Fruit fly (Drosophila melanogaster) whole organism, embryonic: Measurements from ENCODE around the gene cold.

Experiments used
- ATbp ChIP-seq: fragments of 200-800 bp; sonication (Bioruptor generic); optimal IDR thresholded peaks from 2 replicates; lab custom pipeline; 2017; ENCODE audit warnings: missing biosample characterization, mild to moderate bottlenecking, missing genetic modification characterization, missing genetic modification reagents
- Bgb ChIP-seq: fragments of 200-800 bp; sonication (Bioruptor generic); IDR thresholded peaks from 2 replicates; pipeline ENCODE4 v1.3.6; 2022; ENCODE audit warnings: missing biosample characterization, missing genetic modification characterization; ENCODE audit not compliant: partially characterized antibody
- C15 ChIP-seq: fragments of 200-800 bp; sonication (Bioruptor generic); IDR thresholded peaks from 3 replicates; pipeline ENCODE4 v1.3.6; 2022; ENCODE audit warnings: missing biosample characterization, missing genetic modification characterization
- CG14014 ChIP-seq: fragments of 200-800 bp; sonication (Bioruptor generic); IDR thresholded peaks from 2 replicates; pipeline ENCODE4 v1.3.6; 2022; ENCODE audit warnings: missing biosample characterization, missing genetic modification characterization
- CG15269 ChIP-seq: fragments of 200-800 bp; sonication (Bioruptor generic); optimal IDR thresholded peaks from 2 replicates; lab custom pipeline; 2018; ENCODE audit warnings: missing biosample characterization, mild to moderate bottlenecking, missing genetic modification characterization, moderate library complexity
- CG16813 ChIP-seq: fragments of 200-800 bp; sonication (Bioruptor generic); IDR thresholded peaks from 3 replicates; pipeline ENCODE4 v1.3.6; 2022; ENCODE audit warnings: missing biosample characterization, missing genetic modification characterization; ENCODE audit not compliant: partially characterized antibody
- CG18619 ChIP-seq: fragments of 200-800 bp; sonication (Bioruptor generic); optimal IDR thresholded peaks from 3 replicates; lab custom pipeline; 2017; ENCODE audit warnings: missing biosample characterization, mild to moderate bottlenecking, missing genetic modification characterization
- CG2889 ChIP-seq: fragments of 200-800 bp; sonication (Bioruptor generic); IDR thresholded peaks from 3 replicates; pipeline ENCODE4 v1.3.6; 2022; ENCODE audit warnings: missing biosample characterization, missing genetic modification characterization
- CG31224 ChIP-seq: fragments of 200-800 bp; sonication (Bioruptor generic); IDR thresholded peaks from 2 replicates; pipeline ENCODE4 v1.3.6; 2022; ENCODE audit warnings: missing biosample characterization, missing genetic modification characterization
- CG34224 ChIP-seq: fragments of 200-800 bp; sonication (Bioruptor generic); IDR thresholded peaks from 3 replicates; pipeline ENCODE4 v1.3.6; 2022; ENCODE audit warnings: missing biosample characterization, missing genetic modification characterization; ENCODE audit not compliant: partially characterized antibody
- CG4820 ChIP-seq: fragments of 200-800 bp; sonication (Bioruptor generic); optimal IDR thresholded peaks from 3 replicates; lab custom pipeline; 2016; ENCODE audit warnings: missing biosample characterization, missing genetic modification characterization
- CG4854 ChIP-seq: fragments of 200-800 bp; sonication (Bioruptor generic); optimal IDR thresholded peaks from 2 replicates; lab custom pipeline; 2016; ENCODE audit warnings: missing biosample characterization, missing genetic modification characterization, inconsistent platforms
- CG6683 ChIP-seq: fragments of 200-800 bp; sonication (Bioruptor generic); optimal IDR thresholded peaks from 2 replicates; lab custom pipeline; 2017; ENCODE audit warnings: missing biosample characterization, mild to moderate bottlenecking, missing genetic modification characterization, missing genetic modification reagents
- CG6689 ChIP-seq: fragments of 200-800 bp; sonication (Bioruptor generic); IDR thresholded peaks from 2 replicates; pipeline ENCODE4 v1.3.6; 2022; ENCODE audit warnings: missing biosample characterization, missing genetic modification characterization
- CG6813 ChIP-seq: fragments of 200-800 bp; sonication (Bioruptor generic); optimal IDR thresholded peaks from 2 replicates; lab custom pipeline; 2017; ENCODE audit warnings: missing biosample characterization, missing genetic modification characterization, mild to moderate bottlenecking, moderate library complexity, missing genetic modification reagents
- CG7357 ChIP-seq: fragments of 200-800 bp; sonication (Bioruptor generic); IDR thresholded peaks from 3 replicates; pipeline ENCODE4 v1.3.6; 2022; ENCODE audit warnings: missing biosample characterization, missing genetic modification characterization
- CG7745 ChIP-seq: fragments of 200-800 bp; sonication (Bioruptor generic); optimal IDR thresholded peaks from 2 replicates; lab custom pipeline; 2018; ENCODE audit warnings: missing biosample characterization, mild to moderate bottlenecking, missing genetic modification characterization, moderate library complexity
- CG8089 ChIP-seq: fragments of 200-800 bp; sonication (Bioruptor generic); optimal IDR thresholded peaks from 3 replicates; lab custom pipeline; 2016; ENCODE audit warnings: missing biosample characterization, missing genetic modification characterization
- CG8290 ChIP-seq, 3 experiments: fragments of 200-800 bp; sonication (Bioruptor generic); optimal IDR thresholded peaks; 2 replicates each; lab custom pipeline; 2016 to 2019; ENCODE audit warnings: missing biosample characterization in 3 of 3, missing genetic modification characterization in 3 of 3, mild to moderate bottlenecking in 2 of 3, moderate library complexity in 1 of 3
- CG9876 ChIP-seq: fragments of 200-800 bp; sonication (Bioruptor generic); optimal IDR thresholded peaks from 2 replicates; lab custom pipeline; 2016; ENCODE audit warnings: missing biosample characterization, missing genetic modification characterization
- Fer2 ChIP-seq: fragments of 200-800 bp; sonication (Bioruptor generic); optimal IDR thresholded peaks from 2 replicates; lab custom pipeline; 2018; ENCODE audit warnings: missing biosample characterization, mild to moderate bottlenecking, missing genetic modification characterization, moderate library complexity
- GATAe ChIP-seq: fragments of 200-800 bp; sonication (Bioruptor generic); conservative IDR thresholded peaks from 2 replicates; pipeline ENCODE4 v1.3.6; 2022; ENCODE audit warnings: missing biosample characterization, missing genetic modification characterization
- Gug ChIP-seq: fragments of 200-800 bp; sonication (Bioruptor generic); IDR thresholded peaks from 4 replicates; pipeline ENCODE4 v1.3.6; 2022; ENCODE audit warnings: missing biosample characterization, missing genetic modification characterization
- Mad ChIP-seq: fragments of 200-800 bp; sonication (Bioruptor generic); optimal IDR thresholded peaks from 2 replicates; lab custom pipeline; 2016; ENCODE audit warnings: missing biosample characterization, missing genetic modification characterization
- Med ChIP-seq: fragments of 200-800 bp; sonication (Bioruptor generic); peaks from one replicate; lab custom pipeline; 2016; ENCODE audit warnings: missing biosample characterization, missing genetic modification characterization, mild to moderate bottlenecking, inconsistent platforms, moderate library complexity
- NK7.1 ChIP-seq: fragments of 200-800 bp; sonication (Bioruptor generic); optimal IDR thresholded peaks from 3 replicates; lab custom pipeline; 2016; ENCODE audit warnings: missing biosample characterization, missing genetic modification characterization
- Oaz ChIP-seq: fragments of 200-800 bp; sonication (Bioruptor generic); IDR thresholded peaks from 2 replicates; pipeline ENCODE4 v1.3.6; 2022; ENCODE audit warnings: missing biosample characterization, missing genetic modification characterization
- Pdp1 ChIP-seq, 2 experiments: fragments of 200-800 bp; sonication (Bioruptor generic); optimal IDR thresholded peaks; 3 replicates each; lab custom pipeline; 2016; ENCODE audit warnings: missing biosample characterization in 2 of 2, missing genetic modification characterization in 2 of 2, mild to moderate bottlenecking in 1 of 2, moderate library complexity in 1 of 2
- Side ChIP-seq: fragments of 200-800 bp; sonication (Bioruptor generic); optimal IDR thresholded peaks from 2 replicates; lab custom pipeline; 2016; ENCODE audit warnings: missing biosample characterization, missing genetic modification characterization
- Usf ChIP-seq: fragments of 200-800 bp; sonication (Bioruptor generic); optimal IDR thresholded peaks from 2 replicates; lab custom pipeline; 2017; ENCODE audit warnings: missing genotype, missing biosample characterization, missing genetic modification characterization
- amos ChIP-seq: fragments of 200-800 bp; sonication (Bioruptor generic); IDR thresholded peaks from 2 replicates; pipeline ENCODE4 v1.3.6; 2022; ENCODE audit warnings: missing biosample characterization, missing genetic modification characterization; ENCODE audit not compliant: partially characterized antibody
- ap ChIP-seq: fragments of 200-800 bp; sonication (Bioruptor generic); IDR thresholded peaks from 2 replicates; pipeline ENCODE4 v1.3.6; 2022; ENCODE audit warnings: missing biosample characterization, missing genetic modification characterization
- ase ChIP-seq: fragments of 200-800 bp; sonication (Bioruptor generic); IDR thresholded peaks from 3 replicates; pipeline ENCODE4 v1.3.6; 2022; ENCODE audit warnings: missing biosample characterization, missing genetic modification characterization
- bab2 ChIP-seq: fragments of 200-800 bp; sonication (Bioruptor generic); optimal IDR thresholded peaks from 2 replicates; lab custom pipeline; 2016; ENCODE audit warnings: missing biosample characterization, missing genetic modification characterization
- br ChIP-seq: fragments of >200 bp; optimal IDR thresholded peaks from 2 replicates; lab custom pipeline; 2017
- cg ChIP-seq: fragments of 200-800 bp; sonication (Bioruptor generic); optimal IDR thresholded peaks from 3 replicates; lab custom pipeline; 2019; ENCODE audit warnings: missing biosample characterization, mild to moderate bottlenecking, missing genetic modification characterization, moderate library complexity
- chn ChIP-seq: fragments of 200-800 bp; sonication (Bioruptor generic); optimal IDR thresholded peaks from 2 replicates; lab custom pipeline; 2016; ENCODE audit warnings: missing biosample characterization, missing genetic modification characterization
- cwo ChIP-seq: fragments of 200-800 bp; sonication (Bioruptor generic); optimal IDR thresholded peaks from 3 replicates; lab custom pipeline; 2017; ENCODE audit warnings: missing biosample characterization, missing genetic modification characterization, mild to moderate bottlenecking, moderate library complexity, missing genetic modification reagents
- gcm2 ChIP-seq: fragments of 200-800 bp; sonication (Bioruptor generic); optimal IDR thresholded peaks from 2 replicates; lab custom pipeline; 2016; ENCODE audit warnings: missing biosample characterization, missing genetic modification characterization
- gfzf ChIP-seq: fragments of 200-800 bp; sonication (Bioruptor generic); optimal IDR thresholded peaks from 2 replicates; lab custom pipeline; 2016; ENCODE audit warnings: missing biosample characterization, mild to moderate bottlenecking, missing genetic modification characterization, moderate library complexity
- gsb ChIP-seq: fragments of 200-800 bp; sonication (Bioruptor generic); IDR thresholded peaks from 2 replicates; pipeline ENCODE4 v1.3.6; 2022; ENCODE audit warnings: missing biosample characterization, missing genetic modification characterization
- hbn ChIP-seq: fragments of 200-800 bp; sonication (Bioruptor generic); IDR thresholded peaks from 2 replicates; pipeline ENCODE4 v1.3.6; 2022; ENCODE audit warnings: missing biosample characterization, missing genetic modification characterization; ENCODE audit not compliant: partially characterized antibody
- jing ChIP-seq: fragments of 200-800 bp; sonication (Bioruptor generic); optimal IDR thresholded peaks from 2 replicates; lab custom pipeline; 2018; ENCODE audit warnings: missing biosample characterization, mild to moderate bottlenecking, missing genetic modification characterization
- kay ChIP-seq: fragments of 200-800 bp; sonication (Bioruptor generic); optimal IDR thresholded peaks from 2 replicates; lab custom pipeline; 2016; ENCODE audit warnings: missing biosample characterization, missing genetic modification characterization
- lab ChIP-seq: fragments of 200-800 bp; sonication (Bioruptor generic); optimal IDR thresholded peaks from 3 replicates; lab custom pipeline; 2017; ENCODE audit warnings: missing biosample characterization, missing genetic modification characterization, mild to moderate bottlenecking, moderate library complexity, missing genetic modification reagents
- prd ChIP-seq, 3 experiments: fragments of >200 bp in 2 of 3; fragments of 200-800 bp in 1 of 3; sonication (Bioruptor generic) in 1 of 3; optimal IDR thresholded peaks in 2 of 3; IDR thresholded peaks in 1 of 3; 2 replicates in 2 of 3; 3 replicates in 1 of 3; pipeline versions ENCODE4 v1.3.6 to Lab custom; 2017 to 2022; ENCODE audit warnings: missing biosample characterization in 1 of 3, missing genetic modification characterization in 1 of 3
- tup ChIP-seq: fragments of 200-800 bp; sonication (Bioruptor generic); optimal IDR thresholded peaks from 2 replicates; lab custom pipeline; 2016; ENCODE audit warnings: missing biosample characterization, mild to moderate bottlenecking, missing genetic modification characterization, moderate library complexity
- unc-4 ChIP-seq: fragments of 200-800 bp; sonication (Bioruptor generic); IDR thresholded peaks from 2 replicates; pipeline ENCODE4 v1.3.6; 2022; ENCODE audit warnings: missing biosample characterization, missing genetic modification characterization; ENCODE audit not compliant: partially characterized antibody
- vfl ChIP-seq: fragments of 200-800 bp; sonication (Bioruptor generic); optimal IDR thresholded peaks from 2 replicates; lab custom pipeline; 2016; ENCODE audit warnings: missing biosample characterization, missing genetic modification characterization
- wdn ChIP-seq: fragments of 200-800 bp; sonication (Bioruptor generic); IDR thresholded peaks from 2 replicates; pipeline ENCODE4 v1.3.6; 2022; ENCODE audit warnings: missing biosample characterization, missing genetic modification characterization

Gene cold

dm6 chr2L:552432-552929, 21.6 kb upstream of the cold start, which contains the start of gene Ets21C (continued):
- no peak for TF ChIP-seq Pdp1 (GFP tag; optimal IDR thresholded peaks at IDR 0.05; lab: Kevin White, UChicago)
- no peak for TF ChIP-seq amos
- no peak for TF ChIP-seq gcm2
- no peak for TF ChIP-seq CG18619 (GFP tag; lab: Kevin White, UChicago)
- TF ChIP-seq ase (GFP tag; lab: Robert Waterston, UW), result no peak
- peak; percentile 69 for TF ChIP-seq lab (GFP tag; lab: Kevin White, UChicago)
- TF ChIP-seq CG8290 (GFP tag; optimal IDR thresholded peaks at IDR 0.05; lab: Kevin White, UChicago), result no peak
- TF ChIP-seq CG8290 (tag; optimal IDR thresholded peaks at IDR 0.05; lab: Kevin White, UChicago), result peak in 1 of 2 experiments; percentile 58
- TF ChIP-seq CG8089 (GFP tag; lab: Kevin White, UChicago), result no peak
- TF ChIP-seq hbn (GFP tag; lab: Robert Waterston, UW), result no peak
- TF ChIP-seq gfzf (GFP tag; lab: Kevin White, UChicago), result no peak
- TF ChIP-seq CG6683, result no peak
- no peak for TF ChIP-seq CG16813 (GFP tag; lab: Robert Waterston, UW)
- TF ChIP-seq CG7357 (GFP tag; lab: Robert Waterston, UW), result no peak
- TF ChIP-seq CG2889 (GFP tag; lab: Robert Waterston, UW), result no peak
- TF ChIP-seq Mad, result no peak
- peak; percentile 46; the same call in 1 of the 2 replicates for TF ChIP-seq unc-4 (GFP tag; lab: Robert Waterston, UW)
- TF ChIP-seq ATbp (GFP tag; lab: Kevin White, UChicago), result no peak
- no peak for TF ChIP-seq cg (GFP tag; lab: Kevin White, UChicago)
- TF ChIP-seq chn (GFP tag; lab: Kevin White, UChicago), result peak; percentile 34
- no peak for TF ChIP-seq CG15269 (tag; lab: Kevin White, UChicago)
- TF ChIP-seq Bgb, result no peak
- no peak for TF ChIP-seq CG14014
- no peak for TF ChIP-seq Gug (GFP tag; lab: Robert Waterston, UW)
- TF ChIP-seq Side, result no peak
- no peak for TF ChIP-seq NK7.1 (GFP tag; lab: Kevin White, UChicago)
- TF ChIP-seq vfl, result no peak
- TF ChIP-seq CG9876 (GFP tag; lab: Kevin White, UChicago), result no peak
- no peak for TF ChIP-seq br (lab: Kevin White, UChicago)
- no peak for TF ChIP-seq Usf
- TF ChIP-seq CG31224, result no peak
- TF ChIP-seq tup (GFP tag; lab: Kevin White, UChicago), result no peak
- TF ChIP-seq wdn (GFP tag; lab: Robert Waterston, UW), result 0 out of 2 replicates have a peak, but pooled peaks have one; percentile 11
- no peak for TF ChIP-seq C15 (GFP tag; lab: Robert Waterston, UW)
- TF ChIP-seq prd (optimal IDR thresholded peaks at IDR 0.05; lab: Kevin White, UChicago), result no peak
- no peak for TF ChIP-seq prd (GFP tag; IDR thresholded peaks at IDR 0.05; lab: Robert Waterston, UW)
- peak; percentile 98 for TF ChIP-seq kay
- peak; percentile 86 for TF ChIP-seq CG6689 (GFP tag; lab: Robert Waterston, UW)
- TF ChIP-seq CG34224 (GFP tag; lab: Robert Waterston, UW), result no peak
- TF ChIP-seq CG4854, result no peak
- no peak for TF ChIP-seq gsb (GFP tag; lab: Robert Waterston, UW)
- no peak for TF ChIP-seq ap
- no peak for TF ChIP-seq jing
- no peak for TF ChIP-seq bab2 (GFP tag; lab: Kevin White, UChicago)
- TF ChIP-seq Med (GFP tag; lab: Kevin White, UChicago), result peak; percentile 90
- TF ChIP-seq CG6813, result peak; percentile 12
- no peak for TF ChIP-seq Oaz (GFP tag; lab: Robert Waterston, UW)
- no peak for TF ChIP-seq Fer2 (tag; lab: Kevin White, UChicago)
- no peak for TF ChIP-seq CG4820
- TF ChIP-seq CG7745, result no peak
- TF ChIP-seq GATAe (GFP tag; lab: Robert Waterston, UW), result no peak; the same call in 1 of the 2 replicates
- peak; percentile 37 for TF ChIP-seq cwo (GFP tag; lab: Kevin White, UChicago)
